Fruit fly (Drosophila melanogaster) whole organism, embryonic: ENCODE measurements around the gene CG6414.
A peak's percentile ranks its signal among the peaks of the same experiment; 100 is the strongest.

Experiments used
- ATbp ChIP-seq: fragments of 200-800 bp; sonication (Bioruptor generic); optimal IDR thresholded peaks from 2 replicates; lab custom pipeline; 2017; ENCODE audit warnings: missing biosample characterization, mild to moderate bottlenecking, missing genetic modification characterization, missing genetic modification reagents
- Aef1 ChIP-seq: fragments of 200-800 bp; sonication (Bioruptor generic); IDR thresholded peaks from 3 replicates; pipeline ENCODE4 v1.3.6; 2022; ENCODE audit warnings: missing biosample characterization, missing genetic modification characterization
- Antp ChIP-seq: fragments of 200-800 bp; sonication (Bioruptor generic); optimal IDR thresholded peaks from 3 replicates; lab custom pipeline; 2016; ENCODE audit warnings: missing biosample characterization, missing genetic modification characterization
- CG10979 ChIP-seq: fragments of 200-800 bp; sonication (Bioruptor generic); optimal IDR thresholded peaks from 2 replicates; lab custom pipeline; 2018; ENCODE audit warnings: missing biosample characterization, mild to moderate bottlenecking, missing genetic modification characterization, moderate library complexity
- CG12769 ChIP-seq: fragments of 200-800 bp; sonication (Bioruptor generic); optimal IDR thresholded peaks from 2 replicates; lab custom pipeline; 2019; ENCODE audit warnings: missing biosample characterization, mild to moderate bottlenecking, missing genetic modification characterization, moderate library complexity
- CG14667 ChIP-seq: fragments of 200-800 bp; sonication (Bioruptor generic); IDR thresholded peaks from 2 replicates; pipeline ENCODE4 v1.3.6; 2022; ENCODE audit warnings: missing biosample characterization, missing genetic modification characterization
- CG15514 ChIP-seq: fragments of 200-800 bp; sonication (Bioruptor generic); optimal IDR thresholded peaks from 3 replicates; lab custom pipeline; 2017; ENCODE audit warnings: missing biosample characterization, missing genetic modification characterization, mild to moderate bottlenecking, moderate library complexity, missing genetic modification reagents
- CG15696 ChIP-seq: fragments of 200-800 bp; sonication (Bioruptor generic); optimal IDR thresholded peaks from 2 replicates; lab custom pipeline; 2019; ENCODE audit warnings: missing biosample characterization, mild to moderate bottlenecking, missing genetic modification characterization, moderate library complexity
- CG16813 ChIP-seq: fragments of 200-800 bp; sonication (Bioruptor generic); IDR thresholded peaks from 3 replicates; pipeline ENCODE4 v1.3.6; 2022; ENCODE audit warnings: missing biosample characterization, missing genetic modification characterization; ENCODE audit not compliant: partially characterized antibody
- CG17328 ChIP-seq: fragments of 200-800 bp; sonication (Bioruptor generic); IDR thresholded peaks from 2 replicates; pipeline ENCODE4 v1.3.6; 2022; ENCODE audit warnings: missing biosample characterization, missing genetic modification characterization
- CG17361 ChIP-seq: fragments of 200-800 bp; sonication (Bioruptor generic); IDR thresholded peaks from 3 replicates; pipeline ENCODE4 v1.3.6; 2022; ENCODE audit warnings: missing biosample characterization, missing genetic modification characterization
- CG17829 ChIP-seq: fragments of 200-800 bp; optimal IDR thresholded peaks from 2 replicates; lab custom pipeline; 2019; ENCODE audit warnings: missing biosample characterization, mild to moderate bottlenecking, missing genetic modification characterization, moderate library complexity
- CG18599 ChIP-seq: fragments of 200-800 bp; sonication (Bioruptor generic); optimal IDR thresholded peaks from 3 replicates; lab custom pipeline; 2017; ENCODE audit warnings: missing biosample characterization, missing genetic modification characterization, mild to moderate bottlenecking, moderate library complexity, missing genetic modification reagents
- CG2120 ChIP-seq: fragments of 200-800 bp; sonication (Bioruptor generic); optimal IDR thresholded peaks from 3 replicates; lab custom pipeline; 2016; ENCODE audit warnings: missing biosample characterization, missing genetic modification characterization
- CG2678 ChIP-seq: fragments of 200-800 bp; sonication (Bioruptor generic); optimal IDR thresholded peaks from 3 replicates; lab custom pipeline; 2019; ENCODE audit warnings: missing biosample characterization, mild to moderate bottlenecking, missing genetic modification characterization, moderate library complexity
- CG2712 ChIP-seq: fragments of 200-800 bp; optimal IDR thresholded peaks from 3 replicates; lab custom pipeline; 2019; ENCODE audit warnings: missing biosample characterization, mild to moderate bottlenecking, missing genetic modification characterization, moderate library complexity
- CG30431 ChIP-seq: fragments of 200-800 bp; sonication (Bioruptor generic); optimal IDR thresholded peaks from 2 replicates; lab custom pipeline; 2017; ENCODE audit warnings: missing biosample characterization, missing genetic modification characterization
- CG34422 ChIP-seq: fragments of 200-800 bp; sonication (Bioruptor generic); IDR thresholded peaks from 3 replicates; pipeline ENCODE4 v1.3.6; 2022; ENCODE audit warnings: missing biosample characterization, missing genetic modification characterization
- CG4360 ChIP-seq: fragments of 200-800 bp; sonication (Bioruptor generic); IDR thresholded peaks from 2 replicates; pipeline ENCODE4 v1.3.6; 2022; ENCODE audit warnings: missing biosample characterization, missing genetic modification characterization
- CG4617 ChIP-seq: fragments of 200-800 bp; sonication (Bioruptor generic); optimal IDR thresholded peaks from 3 replicates; lab custom pipeline; 2016; ENCODE audit warnings: missing biosample characterization, missing genetic modification characterization, borderline replicate concordance
- CG6654 ChIP-seq: fragments of 200-800 bp; sonication (Bioruptor generic); optimal IDR thresholded peaks from 2 replicates; lab custom pipeline; 2017; ENCODE audit warnings: missing biosample characterization, mild to moderate bottlenecking, missing genetic modification characterization
- CG6689 ChIP-seq: fragments of 200-800 bp; sonication (Bioruptor generic); IDR thresholded peaks from 2 replicates; pipeline ENCODE4 v1.3.6; 2022; ENCODE audit warnings: missing biosample characterization, missing genetic modification characterization
- CG7271 ChIP-seq: fragments of 200-800 bp; sonication (Bioruptor generic); optimal IDR thresholded peaks from 2 replicates; lab custom pipeline; 2018; ENCODE audit warnings: missing biosample characterization, mild to moderate bottlenecking, missing genetic modification characterization, moderate library complexity
- CG7839 ChIP-seq: fragments of 200-800 bp; sonication (Bioruptor generic); optimal IDR thresholded peaks from 3 replicates; lab custom pipeline; 2018; ENCODE audit warnings: missing biosample characterization, mild to moderate bottlenecking, missing genetic modification characterization, moderate library complexity
- CG8359 ChIP-seq: fragments of 200-800 bp; sonication (Bioruptor generic); optimal IDR thresholded peaks from 2 replicates; lab custom pipeline; 2017; ENCODE audit warnings: missing biosample characterization, mild to moderate bottlenecking, missing genetic modification characterization, borderline replicate concordance
- CG8388 ChIP-seq: fragments of 200-800 bp; sonication (Bioruptor generic); optimal IDR thresholded peaks from 2 replicates; lab custom pipeline; 2019; ENCODE audit warnings: missing biosample characterization, mild to moderate bottlenecking, missing genetic modification characterization, moderate library complexity
- CG8944 ChIP-seq: fragments of 200-800 bp; sonication (Bioruptor generic); optimal IDR thresholded peaks from 3 replicates; lab custom pipeline; 2016; ENCODE audit warnings: missing biosample characterization, missing genetic modification characterization
- CG9817 ChIP-seq: fragments of 200-800 bp; sonication (Bioruptor generic); optimal IDR thresholded peaks from 2 replicates; lab custom pipeline; 2018; ENCODE audit warnings: missing biosample characterization, mild to moderate bottlenecking, missing genetic modification characterization, moderate library complexity
- Drgx ChIP-seq: fragments of 200-800 bp; sonication (Bioruptor generic); IDR thresholded peaks from 2 replicates; pipeline ENCODE4 v1.3.6; 2022; ENCODE audit warnings: missing biosample characterization, missing genetic modification characterization
- Ets65A ChIP-seq: fragments of 200-800 bp; sonication (Bioruptor generic); peaks from one replicate; lab custom pipeline; 2016; ENCODE audit warnings: missing biosample characterization, missing genetic modification characterization
- Fer1 ChIP-seq: fragments of 200-800 bp; sonication (Bioruptor generic); optimal IDR thresholded peaks from 2 replicates; lab custom pipeline; 2017; ENCODE audit warnings: missing biosample characterization, mild to moderate bottlenecking, missing genetic modification characterization
- Hmr ChIP-seq: fragments of 200-800 bp; sonication (Bioruptor generic); optimal IDR thresholded peaks from 3 replicates; lab custom pipeline; 2017; ENCODE audit warnings: mild to moderate bottlenecking, missing biosample characterization, missing genetic modification reagents, missing genetic modification characterization
- NFAT ChIP-seq: fragments of 200-800 bp; sonication (Bioruptor generic); IDR thresholded peaks from 2 replicates; pipeline ENCODE4 v1.3.6; 2022; ENCODE audit warnings: missing biosample characterization, missing genetic modification characterization
- Nf-YA ChIP-seq: fragments of 200-800 bp; sonication (Bioruptor generic); IDR thresholded peaks from 2 replicates; pipeline ENCODE4 v1.3.6; 2022; ENCODE audit warnings: missing biosample characterization, missing genetic modification characterization
- NfI ChIP-seq: fragments of 200-800 bp; sonication (Bioruptor generic); optimal IDR thresholded peaks from 3 replicates; lab custom pipeline; 2018; ENCODE audit warnings: missing biosample characterization, mild to moderate bottlenecking, missing genetic modification characterization, moderate library complexity
- Xrp1 ChIP-seq: fragments of 200-800 bp; sonication (Bioruptor generic); IDR thresholded peaks from 2 replicates; pipeline ENCODE4 v1.3.6; 2022; ENCODE audit warnings: missing biosample characterization, missing genetic modification characterization
- cato ChIP-seq: fragments of 200-800 bp; sonication (Bioruptor generic); optimal IDR thresholded peaks from 2 replicates; lab custom pipeline; 2016; ENCODE audit warnings: missing biosample characterization, missing genetic modification characterization, borderline replicate concordance
- dati ChIP-seq: fragments of 200-800 bp; sonication (Bioruptor generic); IDR thresholded peaks from 2 replicates; pipeline ENCODE4 v1.3.6; 2022; ENCODE audit warnings: missing biosample characterization, missing genetic modification characterization
- ems ChIP-seq: fragments of 200-800 bp; sonication (Bioruptor generic); optimal IDR thresholded peaks from 3 replicates; lab custom pipeline; 2016; ENCODE audit warnings: missing biosample characterization, missing genetic modification characterization
- gem ChIP-seq: fragments of 200-800 bp; sonication (Bioruptor generic); optimal IDR thresholded peaks from 2 replicates; lab custom pipeline; 2019; ENCODE audit warnings: missing biosample characterization, mild to moderate bottlenecking, missing genetic modification characterization, moderate library complexity
- grau ChIP-seq: fragments of 200-800 bp; optimal IDR thresholded peaks from 3 replicates; lab custom pipeline; 2019; ENCODE audit warnings: missing biosample characterization, mild to moderate bottlenecking, missing genetic modification characterization, moderate library complexity
- lab ChIP-seq: fragments of 200-800 bp; sonication (Bioruptor generic); optimal IDR thresholded peaks from 3 replicates; lab custom pipeline; 2017; ENCODE audit warnings: missing biosample characterization, missing genetic modification characterization, mild to moderate bottlenecking, moderate library complexity, missing genetic modification reagents
- otp ChIP-seq: fragments of 200-800 bp; sonication (Bioruptor generic); IDR thresholded peaks from 3 replicates; pipeline ENCODE4, ENCODE4 v1.3.6; 2022; ENCODE audit warnings: missing biosample characterization, missing genetic modification characterization
- p53 ChIP-seq: fragments of 200-800 bp; sonication (Bioruptor generic); optimal IDR thresholded peaks from 2 replicates; lab custom pipeline; 2016; ENCODE audit warnings: missing biosample characterization, missing genetic modification characterization
- sd ChIP-seq: fragments of 200-800 bp; sonication (Bioruptor generic); optimal IDR thresholded peaks from 3 replicates; lab custom pipeline; 2018; ENCODE audit warnings: missing biosample characterization, mild to moderate bottlenecking, missing genetic modification characterization, moderate library complexity
- sens ChIP-seq: fragments of 200-800 bp; sonication (Bioruptor generic); peaks from one replicate; lab custom pipeline; 2016; ENCODE audit warnings: missing biosample characterization, missing genetic modification characterization
- slbo ChIP-seq: fragments of 200-800 bp; sonication (Bioruptor generic); IDR thresholded peaks from 2 replicates; pipeline ENCODE4 v1.3.6; 2022; ENCODE audit warnings: missing biosample characterization, missing genetic modification characterization
- sna ChIP-seq: fragments of 200-800 bp; sonication (Bioruptor generic); IDR thresholded peaks from 2 replicates; pipeline ENCODE4 v1.3.6; 2022; ENCODE audit warnings: missing biosample characterization, missing genetic modification characterization; ENCODE audit not compliant: partially characterized antibody
- unpg ChIP-seq: fragments of 200-800 bp; sonication (Bioruptor generic); optimal IDR thresholded peaks from 3 replicates; lab custom pipeline; 2018; ENCODE audit warnings: missing biosample characterization, mild to moderate bottlenecking, missing genetic modification characterization, moderate library complexity
- zen2 ChIP-seq: fragments of 200-800 bp; sonication (Bioruptor generic); IDR thresholded peaks from 3 replicates; pipeline ENCODE4 v1.3.6; 2022; ENCODE audit warnings: missing biosample characterization, missing genetic modification characterization; ENCODE audit not compliant: partially characterized antibody

CG6414 gene

DNA sequence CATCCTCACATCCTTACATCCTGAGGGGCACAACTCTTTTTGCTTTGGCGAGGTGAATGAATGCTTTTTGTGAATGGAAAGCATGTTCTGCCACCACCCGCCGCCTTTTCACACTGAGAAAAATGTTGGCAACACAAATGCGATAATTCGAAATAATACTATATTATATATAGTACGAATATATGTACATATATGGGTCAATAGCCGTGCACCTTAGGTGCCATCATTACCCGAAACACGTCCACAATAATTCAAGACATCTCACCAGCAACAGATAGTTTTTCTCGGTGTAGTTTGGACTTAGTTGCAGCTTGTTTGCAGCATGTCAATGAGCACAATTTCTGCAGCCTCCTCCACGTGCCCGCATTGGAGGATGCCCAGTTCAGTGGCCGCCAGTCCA lies 39.5 kb downstream of the CG6414 start (continued):
- TF ChIP-seq Hmr (GFP tag; lab: Kevin White, UChicago) (no peak), Fer1 (peak; percentile 19), Aef1 (GFP tag; lab: Robert Waterston, UW) (0 out of 3 replicates have a peak, but pooled peaks have one; percentile 11), CG2120 (GFP tag; lab: Kevin White, UChicago) (no peak), CG15696 (tag; lab: Kevin White, UChicago) (no peak), sens (GFP tag; lab: Kevin White, UChicago) (peak; percentile 14), CG17328 (GFP tag; lab: Robert Waterston, UW) (no peak), Ets65A (GFP tag; lab: Kevin White, UChicago) (peak; percentile 86), NfI (GFP tag; lab: Kevin White, UChicago) (peak; percentile 21), ATbp (peak; percentile 13), CG8359 (GFP tag; lab: Kevin White, UChicago) (peak; percentile 26), sna (no peak), lab (peak; percentile 6), ems (GFP tag; lab: Kevin White, UChicago) (no peak), NFAT (no peak), Drgx (peak; percentile 74), cato (GFP tag; lab: Kevin White, UChicago) (no peak), zen2 (GFP tag; lab: Robert Waterston, UW) (no peak), CG17361 (GFP tag; lab: Robert Waterston, UW) (0 out of 3 replicates have a peak, but pooled peaks have one; percentile 23), CG16813 (GFP tag; lab: Robert Waterston, UW) (no peak), sd (tag; lab: Kevin White, UChicago) (no peak), dati (GFP tag; lab: Robert Waterston, UW) (no peak), CG10979 (tag; lab: Kevin White, UChicago) (peak; percentile 35), gem (peak; percentile 55), CG14667 (GFP tag; lab: Robert Waterston, UW) (peak; percentile 25; the same call in 1 of the 2 replicates), CG34422 (GFP tag; lab: Robert Waterston, UW) (no peak), unpg (GFP tag; lab: Kevin White, UChicago) (peak; percentile 30), CG9817 (tag; lab: Kevin White, UChicago) (peak; percentile 2), CG6689 (peak; percentile 42; the same call in 1 of the 2 replicates), Nf-YA (no peak), CG15514 (peak; percentile 24), CG2712 (tag; lab: Kevin White, UChicago) (peak; percentile 32), Xrp1 (GFP tag; lab: Robert Waterston, UW) (peak; percentile 21; the same call in 1 of the 2 replicates), grau (tag; lab: Kevin White, UChicago) (peak; percentile 37), Antp (GFP tag; lab: Kevin White, UChicago) (no peak), CG7839 (tag; lab: Kevin White, UChicago) (peak; percentile 45), CG2678 (tag; lab: Kevin White, UChicago) (peak; percentile 38), CG18599 (GFP tag; lab: Kevin White, UChicago) (peak; percentile 3), CG8388 (GFP tag; lab: Kevin White, UChicago) (peak; percentile 28), p53 (no peak), CG30431 (GFP tag; lab: Kevin White, UChicago) (peak; percentile 18), CG4360 (no peak), CG17829 (tag; lab: Kevin White, UChicago) (peak; percentile 19), slbo (GFP tag; lab: Robert Waterston, UW) (peak; percentile 47; the same call in 1 of the 2 replicates), CG12769 (tag; lab: Kevin White, UChicago) (peak; percentile 3), CG6654 (GFP tag; lab: Kevin White, UChicago) (no peak), CG4617 (GFP tag; lab: Kevin White, UChicago) (no peak), otp (no peak), CG8944 (GFP tag; lab: Kevin White, UChicago) (no peak), CG7271 (tag; lab: Kevin White, UChicago) (no peak)
